Worm (Caenorhabditis elegans) whole organism, young adult: ENCODE data around the gene T10B5.4.

Source experiments
- B0019.2 ChIP-seq: fragments of 200-800 bp; sonication (Bioruptor generic); conservative IDR thresholded peaks from 2 replicates; pipeline ENCODE4 v1.3.6; 2022; ENCODE audit warnings: missing genetic modification reagents, missing genetic modification characterization, missing compliant biosample characterization
- D2030.7 ChIP-seq: fragments of 200-800 bp; sonication (Bioruptor generic); IDR thresholded peaks from 2 replicates; pipeline ENCODE4 v1.3.6; 2022; ENCODE audit warnings: missing genetic modification reagents, missing genetic modification characterization, missing compliant biosample characterization
- F10E7.11 ChIP-seq: sonication (generic microtip); optimal IDR thresholded peaks from 2 replicates; lab custom pipeline; 2017; ENCODE audit warnings: mild to moderate bottlenecking, missing genetic modification characterization, moderate library complexity, missing compliant biosample characterization
- F22D6.2 ChIP-seq: sonication (generic microtip); optimal IDR thresholded peaks from 2 replicates; lab custom pipeline; 2016; ENCODE audit warnings: mild to moderate bottlenecking, missing genetic modification characterization, missing compliant biosample characterization
- F33H1.4 ChIP-seq: fragments of 200-800 bp; sonication (Bioruptor generic); IDR thresholded peaks from 2 replicates; pipeline ENCODE4 v1.3.6; 2022; ENCODE audit warnings: missing genetic modification reagents, missing genetic modification characterization, missing compliant biosample characterization
- F37B4.10 ChIP-seq: fragments of 200-800 bp; sonication (Bioruptor generic); IDR thresholded peaks from 2 replicates; pipeline ENCODE4 v1.3.6; 2022; ENCODE audit warnings: missing genetic modification characterization, missing compliant biosample characterization
- F57A8.1 ChIP-seq: fragments of 200-800 bp; sonication (Bioruptor generic); optimal IDR thresholded peaks from 2 replicates; lab custom pipeline; 2018; ENCODE audit warnings: mild to moderate bottlenecking, missing genetic modification characterization, moderate library complexity, missing compliant biosample characterization
- F57C9.4 ChIP-seq: sonication (generic microtip); optimal IDR thresholded peaks from 2 replicates; lab custom pipeline; 2017; ENCODE audit warnings: mild to moderate bottlenecking, missing genetic modification characterization, missing compliant biosample characterization
- T07F8.4 ChIP-seq: sonication (generic microtip); optimal IDR thresholded peaks from 2 replicates; lab custom pipeline; 2016; ENCODE audit warnings: mild to moderate bottlenecking, missing genetic modification characterization, moderate library complexity, missing compliant biosample characterization
- Y67H2A.10 ChIP-seq: fragments of 200-800 bp; sonication (Bioruptor generic); conservative IDR thresholded peaks from 2 replicates; pipeline ENCODE4 v1.3.6; 2022; ENCODE audit warnings: missing genetic modification reagents, missing genetic modification characterization, missing compliant biosample characterization
- Y95B8A.8 ChIP-seq: fragments of 200-800 bp; sonication (Bioruptor generic); IDR thresholded peaks from 2 replicates; pipeline ENCODE4 v1.3.6; 2022; ENCODE audit warnings: missing genetic modification reagents, missing genetic modification characterization, missing compliant biosample characterization
- aptf-2 ChIP-seq: fragments of 200-800 bp; sonication (Bioruptor generic); conservative IDR thresholded peaks from 2 replicates; pipeline ENCODE4 v1.3.6; 2022; ENCODE audit warnings: missing genetic modification reagents, missing genetic modification characterization, missing compliant biosample characterization
- atf-7 ChIP-seq: sonication (generic microtip); optimal IDR thresholded peaks from 2 replicates; lab custom pipeline; 2017; ENCODE audit warnings: mild to moderate bottlenecking, missing genetic modification characterization, missing compliant biosample characterization
- attf-3 ChIP-seq: fragments of 200-800 bp; sonication (Bioruptor generic); conservative IDR thresholded peaks from 2 replicates; pipeline ENCODE4 v1.3.6; 2022; ENCODE audit warnings: missing genetic modification reagents, missing genetic modification characterization, missing compliant biosample characterization
- attf-6 ChIP-seq: fragments of 200-800 bp; sonication (Bioruptor generic); IDR thresholded peaks from 2 replicates; pipeline ENCODE4 v1.3.6; 2022; ENCODE audit warnings: missing genetic modification reagents, missing genetic modification characterization, missing compliant biosample characterization
- bed-2 ChIP-seq: fragments of 200-800 bp; sonication (Bioruptor generic); IDR thresholded peaks from 2 replicates; pipeline ENCODE4 v1.3.6; 2022; ENCODE audit warnings: missing genetic modification reagents, missing genetic modification characterization, missing compliant biosample characterization
- ccch-3 ChIP-seq: fragments of 200-800 bp; sonication (Bioruptor generic); optimal IDR thresholded peaks from 2 replicates; lab custom pipeline; 2018; ENCODE audit warnings: mild to moderate bottlenecking, missing genetic modification characterization, missing compliant biosample characterization
- ceh-58 ChIP-seq: fragments of 200-800 bp; sonication (Bioruptor generic); IDR thresholded peaks from 2 replicates; pipeline ENCODE4 v1.3.6; 2022; ENCODE audit warnings: missing genetic modification characterization, missing compliant biosample characterization
- ceh-79 ChIP-seq: sonication (generic microtip); optimal IDR thresholded peaks from 2 replicates; lab custom pipeline; 2017; ENCODE audit warnings: mild to moderate bottlenecking, missing genetic modification characterization, missing compliant biosample characterization
- efl-1 ChIP-seq: fragments of 150-350 bp; optimal IDR thresholded peaks from 2 replicates; lab custom pipeline; 2014; ENCODE audit warnings: missing biosample characterization, missing genetic modification reagents, missing genetic modification characterization
- egl-18 ChIP-seq: fragments of 200-800 bp; sonication (Bioruptor generic); IDR thresholded peaks from 2 replicates; pipeline ENCODE4 v1.3.6; 2022; ENCODE audit warnings: missing genetic modification reagents, missing genetic modification characterization, missing compliant biosample characterization
- ets-4 ChIP-seq: fragments of 200-800 bp; sonication (Bioruptor generic); optimal IDR thresholded peaks from 2 replicates; lab custom pipeline; 2018; ENCODE audit warnings: mild to moderate bottlenecking, missing genetic modification characterization, missing compliant biosample characterization
- fkh-3 ChIP-seq: sonication (generic microtip); optimal IDR thresholded peaks from 2 replicates; lab custom pipeline; 2016; ENCODE audit warnings: mild to moderate bottlenecking, missing genetic modification characterization, missing compliant biosample characterization
- gei-17 ChIP-seq: fragments of 200-800 bp; sonication (Bioruptor generic); optimal IDR thresholded peaks from 2 replicates; lab custom pipeline; 2018; ENCODE audit warnings: mild to moderate bottlenecking, missing genetic modification characterization, missing compliant biosample characterization
- him-1 ChIP-seq: sonication (generic microtip); optimal IDR thresholded peaks from 2 replicates; lab custom pipeline; 2016; ENCODE audit warnings: missing genotype, missing genetic modification reagents, missing genetic modification characterization, missing compliant biosample characterization
- hlh-12 ChIP-seq: sonication (generic microtip); optimal IDR thresholded peaks from 2 replicates; lab custom pipeline; 2016; ENCODE audit warnings: missing genetic modification characterization, missing compliant biosample characterization
- hsf-1 ChIP-seq: fragments of 200-800 bp; sonication (Bioruptor generic); IDR thresholded peaks from 2 replicates; pipeline ENCODE4 v1.3.6; 2022; ENCODE audit warnings: missing genetic modification reagents, missing genetic modification characterization, missing compliant biosample characterization
- let-607 ChIP-seq, 2 experiments: fragments of 200-800 bp in 1 of 2; sonication (Bioruptor generic) in 1 of 2; sonication (generic microtip) in 1 of 2; optimal IDR thresholded peaks; 2 replicates each; lab custom pipeline; 2016 to 2018; ENCODE audit warnings: mild to moderate bottlenecking in 2 of 2, missing compliant biosample characterization in 2 of 2, missing genetic modification characterization in 2 of 2, moderate library complexity in 2 of 2, missing genotype in 1 of 2
- lin-26 ChIP-seq: fragments of 200-800 bp; sonication (Bioruptor generic); IDR thresholded peaks from 2 replicates; pipeline ENCODE4 v1.3.6; 2022; ENCODE audit warnings: missing genetic modification reagents, missing genetic modification characterization, missing compliant biosample characterization
- lsl-1 ChIP-seq: fragments of 200-800 bp; sonication (Bioruptor generic); optimal IDR thresholded peaks from 2 replicates; lab custom pipeline; 2018; ENCODE audit warnings: mild to moderate bottlenecking, missing genetic modification characterization, moderate library complexity, missing compliant biosample characterization
- nfya-2 ChIP-seq: fragments of 200-800 bp; sonication (Bioruptor generic); IDR thresholded peaks from 2 replicates; pipeline ENCODE4 v1.3.6; 2022; ENCODE audit warnings: missing genetic modification reagents, missing genetic modification characterization, missing compliant biosample characterization
- nhr-120 ChIP-seq: fragments of 200-800 bp; sonication (Bioruptor generic); IDR thresholded peaks from 2 replicates; pipeline ENCODE4 v1.3.6; 2022; ENCODE audit warnings: missing genetic modification characterization, missing compliant biosample characterization
- nhr-179 ChIP-seq: sonication (generic microtip); optimal IDR thresholded peaks from 2 replicates; lab custom pipeline; 2016; ENCODE audit warnings: mild to moderate bottlenecking, missing genetic modification characterization, missing compliant biosample characterization
- nhr-90 ChIP-seq: sonication (generic microtip); optimal IDR thresholded peaks from 2 replicates; lab custom pipeline; 2016; ENCODE audit warnings: missing genotype, mild to moderate bottlenecking, missing genetic modification characterization, missing compliant biosample characterization
- pha-4 ChIP-seq: fragments of 150-350 bp; sonication (generic microtip); optimal IDR thresholded peaks from 2 replicates; lab custom pipeline; 2014; ENCODE audit warnings: missing biosample characterization, missing genetic modification reagents, missing genetic modification characterization
- rcor-1 ChIP-seq: fragments of 200-800 bp; sonication (Bioruptor generic); IDR thresholded peaks from 2 replicates; pipeline ENCODE4 v1.3.6; 2022; ENCODE audit warnings: missing genetic modification reagents, missing genetic modification characterization, missing compliant biosample characterization
- sdz-38 ChIP-seq: sonication (generic microtip); optimal IDR thresholded peaks from 2 replicates; lab custom pipeline; 2016; ENCODE audit warnings: missing genotype, missing genetic modification characterization, missing compliant biosample characterization
- snpc-1.3 ChIP-seq: sonication (generic microtip); optimal IDR thresholded peaks from 2 replicates; lab custom pipeline; 2017; ENCODE audit warnings: missing genetic modification characterization, mild to moderate bottlenecking, missing compliant biosample characterization, antibody characterized with exemption, moderate library complexity, missing genotype, missing genetic modification reagents; ENCODE audit not compliant: insufficient read depth
- snpc-4 ChIP-seq, 5 experiments: fragments of 150-350 bp in 1 of 5; sonication (generic microtip) in 4 of 5; optimal IDR thresholded peaks; 2 replicates each; lab custom pipeline; 2014 to 2018; ENCODE audit warnings: missing genetic modification characterization in 5 of 5, missing biosample characterization in 3 of 5, antibody characterized with exemption in 2 of 5, mild to moderate bottlenecking in 2 of 5, missing compliant biosample characterization in 2 of 5, missing genotype in 2 of 5, moderate library complexity in 2 of 5, missing genetic modification reagents in 1 of 5
- sptf-2 ChIP-seq: fragments of 200-800 bp; sonication (Bioruptor generic); optimal IDR thresholded peaks from 2 replicates; lab custom pipeline; 2018; ENCODE audit warnings: mild to moderate bottlenecking, missing genetic modification characterization, missing compliant biosample characterization
- tbx-9 ChIP-seq: sonication (generic microtip); optimal IDR thresholded peaks from 2 replicates; lab custom pipeline; 2016; ENCODE audit warnings: borderline replicate concordance, missing genetic modification characterization, inconsistent platforms, missing compliant biosample characterization
- tlf-1 ChIP-seq: fragments of 200-800 bp; sonication (Bioruptor generic); optimal IDR thresholded peaks from 2 replicates; lab custom pipeline; 2018; ENCODE audit warnings: mild to moderate bottlenecking, missing genetic modification characterization, missing compliant biosample characterization
- xnd-1 ChIP-seq: sonication (generic microtip); optimal IDR thresholded peaks from 2 replicates; lab custom pipeline; 2016; ENCODE audit warnings: missing genotype, missing genetic modification reagents, missing genetic modification characterization, missing compliant biosample characterization
- zim-3 ChIP-seq: sonication (generic microtip); optimal IDR thresholded peaks from 2 replicates; lab custom pipeline; 2017; ENCODE audit warnings: mild to moderate bottlenecking, missing genetic modification characterization, moderate library complexity, missing compliant biosample characterization
- ztf-18 ChIP-seq: sonication (generic microtip); optimal IDR thresholded peaks from 2 replicates; lab custom pipeline; 2016; ENCODE audit warnings: missing genotype, mild to moderate bottlenecking, missing genetic modification characterization, missing compliant biosample characterization
- ztf-22 ChIP-seq: fragments of 200-800 bp; sonication (Bioruptor generic); optimal IDR thresholded peaks from 2 replicates; lab custom pipeline; 2018; ENCODE audit warnings: mild to moderate bottlenecking, missing genetic modification characterization, moderate library complexity, missing compliant biosample characterization
- ztf-25 ChIP-seq: fragments of 200-800 bp; sonication (Bioruptor generic); IDR thresholded peaks from 2 replicates; pipeline ENCODE4 v1.3.6; 2022; ENCODE audit warnings: missing genetic modification reagents, missing genetic modification characterization, missing compliant biosample characterization

Gene T10B5.4

ce11 chrV:1871768-1872296 lies at the start of gene T10B5.4, which contains the start of gene cct-7 (continued):
- TF ChIP-seq T07F8.4 (tag; lab: Kevin White, UChicago) (peak; percentile 0), Y67H2A.10 (GFP tag; lab: Robert Waterston, UW) (peak; percentile 83), nhr-90 (peak; percentile 1), fkh-3 (tag; lab: Kevin White, UChicago) (no peak), F10E7.11 (tag; lab: Kevin White, UChicago) (no peak), sptf-2 (peak; percentile 33), attf-6 (GFP tag; lab: Robert Waterston, UW) (no peak; the same call in 1 of the 2 replicates), egl-18 (GFP tag; lab: Robert Waterston, UW) (no peak), gei-17 (GFP tag; lab: Kevin White, UChicago) (no peak), atf-7 (tag; lab: Kevin White, UChicago) (peak; percentile 18), lin-26 (peak; percentile 69; the same call in 1 of the 2 replicates), attf-3 (GFP tag; lab: Robert Waterston, UW) (peak; percentile 69), efl-1 (GFP tag; lab: Kevin White, UChicago) (peak; percentile 53), rcor-1 (GFP tag; lab: Robert Waterston, UW) (peak; percentile 75), ceh-79 (tag; lab: Kevin White, UChicago) (no peak), F33H1.4 (GFP tag; lab: Robert Waterston, UW) (peak; percentile 29; the same call in 1 of the 2 replicates), B0019.2 (GFP tag; lab: Robert Waterston, UW) (peak; percentile 75), hlh-12 (tag; lab: Kevin White, UChicago) (no peak), F57A8.1 (GFP tag; lab: Kevin White, UChicago) (no peak), bed-2 (GFP tag; lab: Robert Waterston, UW) (0 out of 2 replicates have a peak, but pooled peaks have one; percentile 37), ets-4 (GFP tag; lab: Kevin White, UChicago) (no peak), him-1 (tag; lab: Kevin White, UChicago) (no peak), ceh-58 (no peak), aptf-2 (GFP tag; lab: Robert Waterston, UW) (peak; percentile 85), ztf-18 (tag; lab: Kevin White, UChicago) (peak; percentile 90), tbx-9 (no peak), nhr-120 (GFP tag; lab: Robert Waterston, UW) (no peak), snpc-1.3 (tag; lab: Kevin White, UChicago) (no peak), sdz-38 (tag; lab: Kevin White, UChicago) (no peak), ccch-3 (no peak), nfya-2 (GFP tag; lab: Robert Waterston, UW) (no peak), xnd-1 (tag; lab: Kevin White, UChicago) (no peak), D2030.7 (GFP tag; lab: Robert Waterston, UW) (peak; percentile 83), lsl-1 (GFP tag; lab: Kevin White, UChicago) (peak; percentile 65), zim-3 (tag; lab: Kevin White, UChicago) (no peak), tlf-1 (GFP tag; lab: Kevin White, UChicago) (peak; percentile 52), nhr-179 (tag; lab: Kevin White, UChicago) (no peak), snpc-4 (GFP tag; optimal IDR thresholded peaks at IDR 0.05; lab: Kevin White, UChicago) (peak; percentile 59), snpc-4 (tag; optimal IDR thresholded peaks at IDR 0.05; lab: Kevin White, UChicago) (peak; percentile 60 to 75 (median 65)), F37B4.10 (GFP tag; lab: Robert Waterston, UW) (0 out of 2 replicates have a peak, but pooled peaks have one; percentile 80), F57C9.4 (tag; lab: Kevin White, UChicago) (no peak), ztf-22 (GFP tag; lab: Kevin White, UChicago) (no peak), pha-4 (peak; percentile 10), F22D6.2 (tag; lab: Kevin White, UChicago) (no peak), Y95B8A.8 (GFP tag; lab: Robert Waterston, UW) (no peak), let-607 (tag; optimal IDR thresholded peaks at IDR 0.05; lab: Kevin White, UChicago) (peak; percentile 42 to 66), ztf-25 (GFP tag; lab: Robert Waterston, UW) (peak; percentile 90), hsf-1 (peak; percentile 92)
